Fruit fly (Drosophila melanogaster) whole organism, embryonic: ENCODE measurements around the gene wrd.
A peak's percentile ranks its signal among the peaks of the same experiment; 100 is the strongest.

Experiments
- Ada2b ChIP-seq: fragments of 200-800 bp; sonication (Bioruptor generic); IDR thresholded peaks from 2 replicates; pipeline ENCODE4 v1.3.6; 2022; ENCODE audit warnings: missing biosample characterization, missing genetic modification characterization
- CG10147 ChIP-seq: fragments of 200-800 bp; sonication (Bioruptor generic); optimal IDR thresholded peaks from 2 replicates; lab custom pipeline; 2019; ENCODE audit warnings: missing biosample characterization, mild to moderate bottlenecking, missing genetic modification characterization, moderate library complexity
- CG10274 ChIP-seq: fragments of 200-800 bp; sonication (Bioruptor generic); optimal IDR thresholded peaks from 3 replicates; lab custom pipeline; 2017; ENCODE audit warnings: missing biosample characterization, mild to moderate bottlenecking, missing genetic modification characterization
- CG10462 ChIP-seq: fragments of 200-800 bp; sonication (Bioruptor generic); optimal IDR thresholded peaks from 2 replicates; lab custom pipeline; 2016; ENCODE audit warnings: missing biosample characterization, missing genetic modification characterization
- CG12299 ChIP-seq: fragments of 200-800 bp; sonication (Bioruptor generic); optimal IDR thresholded peaks from 2 replicates; lab custom pipeline; 2018; ENCODE audit warnings: missing biosample characterization, mild to moderate bottlenecking, missing genetic modification characterization
- CG13775 ChIP-seq: fragments of 200-800 bp; sonication (Bioruptor generic); optimal IDR thresholded peaks from 3 replicates; lab custom pipeline; 2017; ENCODE audit warnings: missing biosample characterization, mild to moderate bottlenecking, missing genetic modification characterization
- CG1603 ChIP-seq: fragments of 200-800 bp; sonication (Bioruptor generic); optimal IDR thresholded peaks from 2 replicates; lab custom pipeline; 2019; ENCODE audit warnings: missing biosample characterization, mild to moderate bottlenecking, missing genetic modification characterization, moderate library complexity
- CG17829 ChIP-seq: fragments of 200-800 bp; optimal IDR thresholded peaks from 2 replicates; lab custom pipeline; 2019; ENCODE audit warnings: missing biosample characterization, mild to moderate bottlenecking, missing genetic modification characterization, moderate library complexity
- CG2199 ChIP-seq: fragments of 200-800 bp; sonication (Bioruptor generic); IDR thresholded peaks from 3 replicates; pipeline ENCODE4 v1.3.6; 2022; ENCODE audit warnings: missing biosample characterization, missing genetic modification characterization
- CG32767 ChIP-seq: fragments of 200-800 bp; sonication (Bioruptor generic); IDR thresholded peaks from 2 replicates; pipeline ENCODE4 v1.3.6; 2022; ENCODE audit warnings: missing biosample characterization, missing genetic modification characterization
- CG7987 ChIP-seq: fragments of 200-800 bp; sonication (Bioruptor generic); optimal IDR thresholded peaks from 2 replicates; lab custom pipeline; 2018; ENCODE audit warnings: missing biosample characterization, mild to moderate bottlenecking, missing genetic modification characterization, moderate library complexity
- CG8290 ChIP-seq, 3 experiments: fragments of 200-800 bp; sonication (Bioruptor generic); optimal IDR thresholded peaks; 2 replicates each; lab custom pipeline; 2016 to 2019; ENCODE audit warnings: missing biosample characterization in 3 of 3, missing genetic modification characterization in 3 of 3, mild to moderate bottlenecking in 2 of 3, moderate library complexity in 1 of 3
- CoRest ChIP-seq: fragments of 200-800 bp; sonication (Bioruptor generic); optimal IDR thresholded peaks from 3 replicates; lab custom pipeline; 2018; ENCODE audit warnings: missing biosample characterization, mild to moderate bottlenecking, missing genetic modification characterization, moderate library complexity
- D ChIP-seq, 2 experiments: fragments of 200-800 bp in 1 of 2; fragments of >200 bp in 1 of 2; sonication (Bioruptor generic) in 1 of 2; optimal IDR thresholded peaks; 2 replicates in 1 of 2; 3 replicates in 1 of 2; lab custom pipeline; 2017; ENCODE audit warnings: mild to moderate bottlenecking in 1 of 2, missing biosample characterization in 1 of 2, missing genetic modification characterization in 1 of 2, missing genetic modification reagents in 1 of 2
- Dip2 ChIP-seq: fragments of 200-800 bp; sonication (Bioruptor generic); IDR thresholded peaks from 2 replicates; pipeline ENCODE4 v1.3.6; 2022; ENCODE audit warnings: missing biosample characterization, missing genetic modification characterization
- Dp ChIP-seq: fragments of 200-800 bp; sonication (Bioruptor generic); optimal IDR thresholded peaks from 2 replicates; lab custom pipeline; 2018; ENCODE audit warnings: missing biosample characterization, mild to moderate bottlenecking, missing genetic modification characterization, moderate library complexity
- Fer2 ChIP-seq: fragments of 200-800 bp; sonication (Bioruptor generic); optimal IDR thresholded peaks from 2 replicates; lab custom pipeline; 2018; ENCODE audit warnings: missing biosample characterization, mild to moderate bottlenecking, missing genetic modification characterization, moderate library complexity
- Gug ChIP-seq: fragments of 200-800 bp; sonication (Bioruptor generic); IDR thresholded peaks from 4 replicates; pipeline ENCODE4 v1.3.6; 2022; ENCODE audit warnings: missing biosample characterization, missing genetic modification characterization
- HLH54F ChIP-seq: fragments of 200-800 bp; sonication (Bioruptor generic); optimal IDR thresholded peaks from 3 replicates; lab custom pipeline; 2016; ENCODE audit warnings: missing biosample characterization, missing genetic modification characterization
- Med ChIP-seq: fragments of 200-800 bp; sonication (Bioruptor generic); peaks from one replicate; lab custom pipeline; 2016; ENCODE audit warnings: missing biosample characterization, missing genetic modification characterization, mild to moderate bottlenecking, inconsistent platforms, moderate library complexity
- Nf-YC ChIP-seq: fragments of 200-800 bp; optimal IDR thresholded peaks from 3 replicates; lab custom pipeline; 2019; ENCODE audit warnings: missing biosample characterization, mild to moderate bottlenecking, missing genetic modification characterization, moderate library complexity
- Opbp ChIP-seq: fragments of 200-800 bp; sonication (Bioruptor generic); IDR thresholded peaks from 3 replicates; pipeline ENCODE4 v1.3.6; 2022; ENCODE audit warnings: missing biosample characterization, missing genetic modification characterization; ENCODE audit not compliant: partially characterized antibody
- abd-A ChIP-seq: fragments of 200-800 bp; sonication (Bioruptor generic); optimal IDR thresholded peaks from 3 replicates; lab custom pipeline; 2019; ENCODE audit warnings: missing biosample characterization, mild to moderate bottlenecking, missing genetic modification characterization, moderate library complexity
- ato ChIP-seq: fragments of 200-800 bp; sonication (Bioruptor generic); IDR thresholded peaks from 2 replicates; pipeline ENCODE4 v1.3.6; 2022; ENCODE audit warnings: missing biosample characterization, missing genetic modification characterization; ENCODE audit not compliant: partially characterized antibody
- ci ChIP-seq: fragments of 200-800 bp; sonication (Bioruptor generic); IDR thresholded peaks from 3 replicates; pipeline ENCODE4 v1.3.6; 2022; ENCODE audit warnings: missing biosample characterization, missing genetic modification characterization
- crol ChIP-seq: fragments of 200-800 bp; sonication (Bioruptor generic); IDR thresholded peaks from 2 replicates; pipeline ENCODE4 v1.3.6; 2022; ENCODE audit warnings: missing biosample characterization, missing genetic modification characterization
- danr ChIP-seq: fragments of 200-800 bp; sonication (Bioruptor generic); IDR thresholded peaks from 2 replicates; pipeline ENCODE4 v1.3.6; 2022; ENCODE audit warnings: missing biosample characterization, missing genetic modification characterization
- ems ChIP-seq: fragments of 200-800 bp; sonication (Bioruptor generic); optimal IDR thresholded peaks from 3 replicates; lab custom pipeline; 2016; ENCODE audit warnings: missing biosample characterization, missing genetic modification characterization
- ftz-f1 ChIP-seq: fragments of 200-800 bp; sonication (Bioruptor generic); optimal IDR thresholded peaks from 2 replicates; lab custom pipeline; 2016; ENCODE audit warnings: missing biosample characterization, missing genetic modification characterization
- hb ChIP-seq: fragments of 200-800 bp; sonication (Bioruptor generic); IDR thresholded peaks from 3 replicates; pipeline ENCODE4 v1.3.6; 2022; ENCODE audit warnings: missing biosample characterization, missing genetic modification characterization; ENCODE audit not compliant: partially characterized antibody
- hth ChIP-seq: fragments of >200 bp; optimal IDR thresholded peaks from 2 replicates; lab custom pipeline; 2017; ENCODE audit warnings: inconsistent platforms
- jumu ChIP-seq: fragments of 200-800 bp; sonication (Bioruptor generic); optimal IDR thresholded peaks from 3 replicates; lab custom pipeline; 2016; ENCODE audit warnings: missing biosample characterization, missing genetic modification characterization
- klu ChIP-seq: fragments of 200-800 bp; sonication (Bioruptor generic); IDR thresholded peaks from 2 replicates; pipeline ENCODE4 v1.3.6; 2022; ENCODE audit warnings: missing biosample characterization, missing genetic modification characterization
- maf-S ChIP-seq: fragments of 200-800 bp; sonication (Bioruptor generic); optimal IDR thresholded peaks from 2 replicates; lab custom pipeline; 2016; ENCODE audit warnings: missing biosample characterization, missing genetic modification characterization
- mirr ChIP-seq: fragments of 200-800 bp; sonication (Bioruptor generic); optimal IDR thresholded peaks from 3 replicates; lab custom pipeline; 2018; ENCODE audit warnings: missing biosample characterization, mild to moderate bottlenecking, missing genetic modification characterization
- pan ChIP-seq, 4 experiments: fragments of >200 bp in 3 of 4; fragments of 200-800 bp in 1 of 4; sonication (Bioruptor generic) in 1 of 4; optimal IDR thresholded peaks in 3 of 4; IDR thresholded peaks in 1 of 4; 2 replicates each; pipeline versions ENCODE4 v1.3.6 to Lab custom; 2017 to 2022; ENCODE audit warnings: missing biosample characterization in 2 of 4, missing genetic modification characterization in 2 of 4, mixed read lengths in 1 of 4
- peb ChIP-seq: fragments of 200-800 bp; sonication (Bioruptor generic); IDR thresholded peaks from 2 replicates; pipeline ENCODE4 v1.3.6; 2022; ENCODE audit warnings: missing biosample characterization, missing genetic modification characterization
- pho ChIP-seq: fragments of 200-800 bp; sonication (Bioruptor generic); optimal IDR thresholded peaks from 2 replicates; lab custom pipeline; 2016; ENCODE audit warnings: missing biosample characterization, missing genetic modification characterization
- phol ChIP-seq: fragments of 200-800 bp; sonication (Bioruptor generic); optimal IDR thresholded peaks from 3 replicates; lab custom pipeline; 2018; ENCODE audit warnings: missing biosample characterization, mild to moderate bottlenecking, missing genetic modification characterization, moderate library complexity
- shn ChIP-seq: fragments of 200-800 bp; sonication (Bioruptor generic); optimal IDR thresholded peaks from 3 replicates; lab custom pipeline; 2016; ENCODE audit warnings: missing biosample characterization, missing genetic modification characterization
- stwl ChIP-seq: fragments of 200-800 bp; sonication (Bioruptor generic); optimal IDR thresholded peaks from 3 replicates; lab custom pipeline; 2018; ENCODE audit warnings: missing biosample characterization, mild to moderate bottlenecking, missing genetic modification characterization, moderate library complexity
- twi ChIP-seq: fragments of 200-800 bp; optimal IDR thresholded peaks from 2 replicates; lab custom pipeline; 2019; ENCODE audit warnings: missing biosample characterization, mild to moderate bottlenecking, missing genetic modification characterization, moderate library complexity
- usp ChIP-seq: fragments of >200 bp; optimal IDR thresholded peaks from 2 replicates; lab custom pipeline; 2017; ENCODE audit warnings: missing biosample characterization, missing genetic modification characterization
- wek ChIP-seq: fragments of 200-800 bp; sonication (Bioruptor generic); optimal IDR thresholded peaks from 3 replicates; lab custom pipeline; 2018; ENCODE audit warnings: missing biosample characterization, mild to moderate bottlenecking, missing genetic modification characterization, moderate library complexity
- zen2 ChIP-seq: fragments of 200-800 bp; sonication (Bioruptor generic); IDR thresholded peaks from 3 replicates; pipeline ENCODE4 v1.3.6; 2022; ENCODE audit warnings: missing biosample characterization, missing genetic modification characterization; ENCODE audit not compliant: partially characterized antibody

Gene wrd

DNA sequence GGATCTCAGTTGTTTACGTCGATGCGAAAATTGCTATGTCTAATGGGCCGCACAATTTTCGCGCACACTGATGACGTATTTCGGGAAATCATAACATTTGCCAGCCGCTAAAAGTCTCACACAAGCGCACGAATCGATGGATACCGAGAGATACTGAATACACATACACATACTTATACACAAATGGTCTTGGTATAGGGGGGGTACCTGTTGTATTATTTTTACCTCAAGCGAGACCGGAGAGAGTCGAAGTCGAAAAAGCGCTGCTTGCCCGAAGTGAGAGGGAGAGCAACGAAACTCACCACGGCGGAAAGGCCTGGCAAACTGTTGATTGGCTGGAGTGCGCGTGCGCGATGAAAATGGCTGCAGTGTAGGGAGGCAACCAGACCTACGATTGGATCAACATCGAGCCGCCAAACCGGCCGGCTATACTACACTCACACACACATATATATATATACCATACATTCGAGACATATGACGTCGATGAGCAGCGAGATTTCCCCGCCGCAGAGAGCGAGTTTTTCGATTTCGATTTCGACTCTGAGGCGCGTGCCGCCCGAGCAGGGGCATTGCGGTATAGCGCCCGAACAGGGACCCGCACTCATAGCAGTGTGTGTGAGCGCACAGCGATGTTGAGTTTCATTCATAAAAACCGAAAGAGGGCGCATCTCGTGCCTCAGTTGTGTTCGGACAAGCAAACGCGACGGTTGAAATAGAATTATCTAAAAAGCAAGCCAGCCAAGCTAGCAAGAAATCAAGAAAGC lies 46.0 kb upstream of the wrd start (continued):
- peak; percentile 42; the same call in 1 of the 3 replicates for TF ChIP-seq ci (GFP tag; lab: Robert Waterston, UW)
- peak; percentile 66; the same call in 1 of the 2 replicates for TF ChIP-seq CG32767 (GFP tag; lab: Robert Waterston, UW)
- TF ChIP-seq CG13775 (GFP tag; lab: Kevin White, UChicago), result no peak
- peak; percentile 49 for TF ChIP-seq abd-A
- peak; percentile 16; the same call in 1 of the 2 replicates for TF ChIP-seq crol
- TF ChIP-seq CG17829, result peak; percentile 22
- peak; percentile 58 for TF ChIP-seq ftz-f1 (GFP tag; lab: Kevin White, UChicago)
- peak; percentile 8 for TF ChIP-seq mirr (GFP tag; lab: Kevin White, UChicago)
- peak; percentile 5 for TF ChIP-seq phol (tag; lab: Kevin White, UChicago)
- TF ChIP-seq CG2199 (GFP tag; lab: Robert Waterston, UW), result peak; percentile 71; the same call in 2 of the 3 replicates
- peak; percentile 53; the same call in 2 of the 3 replicates for TF ChIP-seq zen2 (GFP tag; lab: Robert Waterston, UW)
- TF ChIP-seq ato, result peak; percentile 15; the same call in 1 of the 2 replicates
- TF ChIP-seq Dp (GFP tag; lab: Kevin White, UChicago), result no peak
- peak; percentile 2 for TF ChIP-seq wek (GFP tag; lab: Kevin White, UChicago)
- TF ChIP-seq, all 482 proteins: peak for 76

DNA sequence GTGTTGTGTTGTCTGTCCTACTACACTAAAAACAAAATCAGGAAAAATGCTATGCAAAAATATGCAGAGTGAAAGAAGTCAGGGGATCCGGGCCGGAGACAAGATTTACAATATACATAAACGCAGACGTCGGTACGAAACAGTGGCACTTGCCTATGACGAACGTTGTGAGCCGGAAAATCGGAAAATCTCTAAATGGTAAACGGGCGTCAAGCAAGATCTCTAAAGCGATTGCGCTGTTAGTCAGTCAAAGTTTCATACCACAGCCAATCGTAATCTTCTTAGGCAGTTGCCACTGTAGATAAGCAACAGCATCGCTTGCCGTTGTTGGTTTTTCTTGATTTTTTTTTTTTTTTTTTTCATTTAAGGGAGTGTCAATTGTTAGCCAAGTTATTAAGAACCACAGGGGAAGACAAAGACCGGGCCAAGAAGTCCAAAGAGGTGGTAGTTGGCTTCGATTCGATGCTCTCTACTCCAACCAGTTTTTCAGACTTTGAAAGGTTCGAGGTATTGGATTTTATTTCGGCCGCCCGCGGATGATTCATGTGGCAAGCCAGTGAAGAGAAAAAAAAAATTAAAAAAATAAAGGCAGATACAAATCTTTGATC lies 42.4 kb upstream of the wrd start:
- peak; percentile 78 for TF ChIP-seq Nf-YC (tag; lab: Kevin White, UChicago)
- no peak for TF ChIP-seq Opbp (GFP tag; lab: Robert Waterston, UW)
- no peak for TF ChIP-seq usp (GFP tag; lab: Kevin White, UChicago)
- no peak for TF ChIP-seq stwl (tag; lab: Kevin White, UChicago)
- peak; percentile 60 for TF ChIP-seq maf-S
- TF ChIP-seq hth (lab: Kevin White, UChicago), result no peak
- peak; percentile 76 for TF ChIP-seq ems (GFP tag; lab: Kevin White, UChicago)
- no peak for TF ChIP-seq pan (optimal IDR thresholded peaks at IDR 0.05; lab: Kevin White, UChicago)
- TF ChIP-seq pan (GFP tag; optimal IDR thresholded peaks at IDR 0.05 in 1 of 2, IDR thresholded peaks at IDR 0.05 in 1 of 2), result peak in 1 of 2 experiments; percentile 95
- peak; percentile 69 for TF ChIP-seq shn
- no peak for TF ChIP-seq D (optimal IDR thresholded peaks at IDR 0.05; lab: Kevin White, UChicago)
- TF ChIP-seq D (GFP tag; optimal IDR thresholded peaks at IDR 0.05; lab: Kevin White, UChicago), result peak; percentile 63
- TF ChIP-seq CG1603 (tag; lab: Kevin White, UChicago), result peak; percentile 79
- TF ChIP-seq HLH54F (GFP tag; lab: Kevin White, UChicago), result peak; percentile 68
- peak; percentile 25 for TF ChIP-seq CG10147 (GFP tag; lab: Kevin White, UChicago)
- TF ChIP-seq Ada2b (GFP tag; lab: Robert Waterston, UW), result peak; percentile 83
- peak; percentile 75 for TF ChIP-seq CoRest (tag; lab: Kevin White, UChicago)
- peak; percentile 68 for TF ChIP-seq CG10274 (GFP tag; lab: Kevin White, UChicago)
- TF ChIP-seq Med (GFP tag; lab: Kevin White, UChicago), result peak; percentile 99
- peak; percentile 72 for TF ChIP-seq Fer2 (tag; lab: Kevin White, UChicago)
- TF ChIP-seq pho (GFP tag; lab: Kevin White, UChicago), result peak; percentile 53
- peak; percentile 57 for TF ChIP-seq CG8290 (GFP tag; optimal IDR thresholded peaks at IDR 0.05; lab: Kevin White, UChicago)
- TF ChIP-seq CG8290 (tag; optimal IDR thresholded peaks at IDR 0.05; lab: Kevin White, UChicago), result peak in 1 of 2 experiments; percentile 80
- no peak for TF ChIP-seq CG7987 (GFP tag; lab: Kevin White, UChicago)
- peak; percentile 82 for TF ChIP-seq peb (GFP tag; lab: Robert Waterston, UW)
- no peak for TF ChIP-seq CG12299 (tag; lab: Kevin White, UChicago)
- no peak for TF ChIP-seq hb
- peak; percentile 85 for TF ChIP-seq jumu (GFP tag; lab: Kevin White, UChicago)
- peak; percentile 17 for TF ChIP-seq twi (tag; lab: Kevin White, UChicago)
- TF ChIP-seq klu (GFP tag; lab: Robert Waterston, UW), result peak; percentile 86
- TF ChIP-seq Dip2 (GFP tag; lab: Robert Waterston, UW), result peak; percentile 44; the same call in 1 of the 2 replicates
- peak; percentile 97 for TF ChIP-seq Gug (GFP tag; lab: Robert Waterston, UW)
- TF ChIP-seq danr, result peak; percentile 92
- TF ChIP-seq CG13775 (GFP tag; lab: Kevin White, UChicago), result peak; percentile 59
- peak; percentile 51 for TF ChIP-seq CG10462 (GFP tag; lab: Kevin White, UChicago)
